Worm (Caenorhabditis elegans): ENCODE measurements around the gene brc-1.

brc-1 gene

ce11 chrIII:3869292-3869781 lies 6.6 kb upstream of the brc-1 start (continued):
- TF ChIP-seq lin-54 (GFP tag; optimal IDR thresholded peaks at IDR 0.05): peak; percentile 78
- peak; percentile 71 for TF ChIP-seq ceh-100 (GFP tag; IDR thresholded peaks at IDR 0.05)
- TF ChIP-seq hrde-1 (tag; optimal IDR thresholded peaks at IDR 0.05; ENCODE audit: borderline replicate concordance): peak; percentile 97
- TF ChIP-seq hlh-26 (GFP tag; conservative IDR thresholded peaks at IDR 0.05): no peak
- peak; percentile 79 for TF ChIP-seq ceh-79 (tag; optimal IDR thresholded peaks at IDR 0.05)
- TF ChIP-seq F39B2.1 (GFP tag; IDR thresholded peaks at IDR 0.05): peak; percentile 88
- TF ChIP-seq cebp-2 (GFP tag; IDR thresholded peaks at IDR 0.05): peak; percentile 73; the same call in 1 of the 2 replicates
- TF ChIP-seq B0261.1 (tag; optimal IDR thresholded peaks at IDR 0.05): peak; percentile 18
- peak; percentile 92 for TF ChIP-seq Y53G8AR.9 (GFP tag; conservative IDR thresholded peaks at IDR 0.05)
- peak; percentile 80; the same call in 1 of the 2 replicates for TF ChIP-seq ceh-40 (GFP tag; IDR thresholded peaks at IDR 0.05)
- peak; percentile 77 for TF ChIP-seq ets-4 (GFP tag; optimal IDR thresholded peaks at IDR 0.05)
- TF ChIP-seq hmg-20 (GFP tag; IDR thresholded peaks at IDR 0.05): peak; percentile 66
- peak; percentile 90 for TF ChIP-seq unc-130 (GFP tag; optimal IDR thresholded peaks at IDR 0.05)
- TF ChIP-seq let-526 (GFP tag; IDR thresholded peaks at IDR 0.05): no peak
- peak; percentile 41 for TF ChIP-seq snpc-1.1 (tag; optimal IDR thresholded peaks at IDR 0.05; ENCODE audit: insufficient read depth)
- TF ChIP-seq nhr-90 (tag; optimal IDR thresholded peaks at IDR 0.05): peak; percentile 59
- TF ChIP-seq attf-5 (GFP tag; optimal IDR thresholded peaks at IDR 0.05): peak; percentile 55
- TF ChIP-seq B0035.1 (tag; optimal IDR thresholded peaks at IDR 0.05): peak; percentile 54
- peak; percentile 60; the same call in 1 of the 2 replicates for TF ChIP-seq mcd-1 (GFP tag; IDR thresholded peaks at IDR 0.05)
- peak; percentile 81 for TF ChIP-seq madf-6 (GFP tag; IDR thresholded peaks at IDR 0.05)
- 0 out of 2 replicates have a peak, but pooled peaks have one; percentile 26 for TF ChIP-seq lir-1 (GFP tag; conservative IDR thresholded peaks at IDR 0.05)
- TF ChIP-seq zfh-2 (GFP tag; conservative IDR thresholded peaks at IDR 0.05): peak; percentile 67
- TF ChIP-seq ztf-6 (GFP tag; IDR thresholded peaks at IDR 0.05): no peak
- peak; percentile 76 for TF ChIP-seq rcor-1 (GFP tag; IDR thresholded peaks at IDR 0.05)
- TF ChIP-seq egl-44 (GFP tag; IDR thresholded peaks at IDR 0.05): peak; percentile 60; the same call in 1 of the 2 replicates
- peak; percentile 71 for TF ChIP-seq lsl-1 (GFP tag; optimal IDR thresholded peaks at IDR 0.05)
- peak; percentile 77 for TF ChIP-seq zim-3 (tag; optimal IDR thresholded peaks at IDR 0.05)
- peak; percentile 95 for TF ChIP-seq Y56A3A.18 (GFP tag; IDR thresholded peaks at IDR 0.05)
- no peak for TF ChIP-seq ztf-28 (GFP tag; IDR thresholded peaks at IDR 0.05)
- no peak for TF ChIP-seq F57A8.1 (GFP tag; optimal IDR thresholded peaks at IDR 0.05)
- no peak for TF ChIP-seq sdz-38 (tag; optimal IDR thresholded peaks at IDR 0.05)
- TF ChIP-seq him-1 (tag; optimal IDR thresholded peaks at IDR 0.05): peak; percentile 80
- peak; percentile 42 for TF ChIP-seq nhr-179 (tag; optimal IDR thresholded peaks at IDR 0.05)
- no peak for TF ChIP-seq sea-2 (GFP tag; IDR thresholded peaks at IDR 0.05)
- peak; percentile 47 for TF ChIP-seq F23B12.7 (tag; optimal IDR thresholded peaks at IDR 0.05; ENCODE audit: insufficient read depth)
- TF ChIP-seq tlf-1 (GFP tag; optimal IDR thresholded peaks at IDR 0.05): peak; percentile 88
- TF ChIP-seq F33H1.4 (GFP tag; IDR thresholded peaks at IDR 0.05): 0 out of 2 replicates have a peak, but pooled peaks have one; percentile 21
- no peak for TF ChIP-seq K12H6.12 (tag; optimal IDR thresholded peaks at IDR 0.05)
- peak; percentile 89 for TF ChIP-seq madf-3 (GFP tag; IDR thresholded peaks at IDR 0.05)
- no peak for TF ChIP-seq C06A6.2 (GFP tag; conservative IDR thresholded peaks at IDR 0.05)
- TF ChIP-seq pbrm-1 (GFP tag; IDR thresholded peaks at IDR 0.05): peak; percentile 80; the same call in 1 of the 2 replicates
- no peak for TF ChIP-seq unc-62 (GFP tag; optimal IDR thresholded peaks at IDR 0.05)
- TF ChIP-seq attf-6 (GFP tag; IDR thresholded peaks at IDR 0.05): peak; percentile 82
- peak; percentile 94 for TF ChIP-seq B0336.3 (GFP tag; IDR thresholded peaks at IDR 0.05)
